Fruit fly (Drosophila melanogaster) whole organism, pupa: ENCODE results near the gene CG14441.
A peak's percentile ranks its signal among the peaks of the same experiment; 100 is the strongest.

Experiments used
- CG10348 ChIP-seq: fragments of 200-800 bp; sonication (Bioruptor generic); IDR thresholded peaks from 2 replicates; pipeline ENCODE4 v1.3.6; 2022; ENCODE audit warnings: missing biosample characterization, missing genetic modification characterization
- CG12605 ChIP-seq: fragments of 200-800 bp; sonication (Bioruptor generic); IDR thresholded peaks from 2 replicates; pipeline ENCODE4 v1.3.6; 2022; ENCODE audit warnings: missing biosample characterization, missing genetic modification characterization
- CG13204 ChIP-seq: fragments of 200-800 bp; sonication (Bioruptor generic); optimal IDR thresholded peaks from 2 replicates; lab custom pipeline; 2018; ENCODE audit warnings: missing biosample characterization, mild to moderate bottlenecking, missing genetic modification characterization, moderate library complexity
- CG14655 ChIP-seq: fragments of 200-800 bp; sonication (Bioruptor generic); optimal IDR thresholded peaks from 3 replicates; lab custom pipeline; 2017; ENCODE audit warnings: mild to moderate bottlenecking, missing biosample characterization, missing genetic modification reagents, missing genetic modification characterization
- CG15710 ChIP-seq: fragments of 200-800 bp; sonication (Bioruptor generic); optimal IDR thresholded peaks from 2 replicates; lab custom pipeline; 2018; ENCODE audit warnings: missing biosample characterization, mild to moderate bottlenecking, missing genetic modification characterization, moderate library complexity
- CG17806 ChIP-seq: fragments of 200-800 bp; sonication (Bioruptor generic); optimal IDR thresholded peaks from 2 replicates; lab custom pipeline; 2018; ENCODE audit warnings: missing biosample characterization, mild to moderate bottlenecking, missing genetic modification characterization, moderate library complexity
- CG32121 ChIP-seq: fragments of 200-800 bp; sonication (Bioruptor generic); IDR thresholded peaks from 2 replicates; pipeline ENCODE4 v1.3.6; 2022; ENCODE audit warnings: missing biosample characterization, missing genetic modification characterization
- CG34367 ChIP-seq: fragments of 200-800 bp; sonication (Bioruptor generic); optimal IDR thresholded peaks from 2 replicates; lab custom pipeline; 2018; ENCODE audit warnings: missing biosample characterization, mild to moderate bottlenecking, missing genetic modification characterization
- CG4496 ChIP-seq: fragments of 200-800 bp; sonication (Bioruptor generic); IDR thresholded peaks from 3 replicates; pipeline ENCODE4 v1.3.6; 2022; ENCODE audit warnings: missing biosample characterization, missing genetic modification characterization
- CG8159 ChIP-seq: fragments of 200-800 bp; sonication (Bioruptor generic); optimal IDR thresholded peaks from 3 replicates; lab custom pipeline; 2018; ENCODE audit warnings: missing biosample characterization, mild to moderate bottlenecking, missing genetic modification characterization, moderate library complexity
- CG8301 ChIP-seq: fragments of 200-800 bp; sonication (Bioruptor generic); optimal IDR thresholded peaks from 2 replicates; lab custom pipeline; 2018; ENCODE audit warnings: missing biosample characterization, mild to moderate bottlenecking, missing genetic modification characterization
- CG9948 ChIP-seq: fragments of 200-800 bp; sonication (Bioruptor generic); optimal IDR thresholded peaks from 2 replicates; lab custom pipeline; 2018; ENCODE audit warnings: missing biosample characterization, mild to moderate bottlenecking, missing genetic modification characterization, moderate library complexity
- D1 ChIP-seq: fragments of 200-800 bp; sonication (Bioruptor generic); optimal IDR thresholded peaks from 2 replicates; lab custom pipeline; 2018; ENCODE audit warnings: missing biosample characterization, mild to moderate bottlenecking, missing genetic modification characterization, moderate library complexity
- EcR ChIP-seq: fragments of 200-800 bp; sonication (Bioruptor generic); optimal IDR thresholded peaks from 3 replicates; lab custom pipeline; 2019; ENCODE audit warnings: missing biosample characterization, missing genetic modification characterization, mild to moderate bottlenecking, moderate library complexity, missing genetic modification reagents
- Ets98B ChIP-seq: fragments of 200-800 bp; sonication (Bioruptor generic); IDR thresholded peaks from 2 replicates; pipeline ENCODE4 v1.3.6; 2022; ENCODE audit warnings: missing biosample characterization, missing genetic modification characterization
- Pif1A ChIP-seq: fragments of 200-800 bp; sonication (Bioruptor generic); optimal IDR thresholded peaks from 3 replicates; lab custom pipeline; 2016; ENCODE audit warnings: missing biosample characterization, missing genetic modification characterization
- Pif1B ChIP-seq: fragments of 200-800 bp; sonication (Bioruptor generic); optimal IDR thresholded peaks from 3 replicates; lab custom pipeline; 2016; ENCODE audit warnings: missing biosample characterization, missing genetic modification characterization
- Snoo ChIP-seq: fragments of 200-800 bp; sonication (Bioruptor generic); optimal IDR thresholded peaks from 3 replicates; lab custom pipeline; 2017; ENCODE audit warnings: missing biosample characterization, mild to moderate bottlenecking, missing genetic modification characterization, inconsistent platforms
- fd96Ca ChIP-seq: fragments of 200-800 bp; sonication (Bioruptor generic); IDR thresholded peaks from 3 replicates; pipeline ENCODE4 v1.3.6; 2022; ENCODE audit warnings: missing biosample characterization, missing genetic modification characterization
- gl ChIP-seq: fragments of 200-800 bp; sonication (Bioruptor generic); optimal IDR thresholded peaks from 2 replicates; lab custom pipeline; 2018; ENCODE audit warnings: missing biosample characterization, mild to moderate bottlenecking, missing genetic modification characterization
- rn ChIP-seq: fragments of 200-800 bp; sonication (Bioruptor generic); IDR thresholded peaks from 2 replicates; pipeline ENCODE4 v1.3.6; 2022; ENCODE audit warnings: missing biosample characterization, missing genetic modification characterization

Gene CG14441

DNA sequence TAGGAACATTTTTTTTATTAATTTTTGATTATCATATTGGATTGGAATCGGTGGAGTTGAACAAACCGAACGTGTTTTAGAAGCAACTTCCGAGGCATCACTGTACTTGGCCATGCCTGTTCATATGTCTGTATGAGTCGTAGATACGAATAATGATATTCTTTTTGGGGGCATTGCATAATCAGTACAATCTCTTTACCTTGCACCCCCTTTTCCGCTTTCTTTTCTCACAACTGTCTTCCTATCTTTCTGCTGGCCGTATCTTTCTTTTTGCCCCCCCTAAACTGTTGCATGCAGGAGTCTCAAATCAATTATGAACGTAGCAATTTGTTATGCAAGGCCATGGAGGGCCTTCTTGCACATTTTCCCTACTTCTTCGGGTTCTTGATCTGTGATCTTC is 6.6 kb downstream of the CG14441 start:
- TF ChIP-seq CG14655 (GFP tag; lab: Kevin White, UChicago): no peak
- TF ChIP-seq CG10348: no peak
- TF ChIP-seq CG15710 (tag; lab: Kevin White, UChicago): no peak
- no peak for TF ChIP-seq Snoo (tag; lab: Kevin White, UChicago)
- TF ChIP-seq EcR (GFP tag; lab: Kevin White, UChicago): no peak
- no peak for TF ChIP-seq CG8301
- no peak for TF ChIP-seq Ets98B
- TF ChIP-seq rn (GFP tag; lab: Robert Waterston, UW): no peak
- TF ChIP-seq Pif1A (GFP tag; lab: Kevin White, UChicago): no peak
- no peak for TF ChIP-seq CG8159 (tag; lab: Kevin White, UChicago)
- no peak for TF ChIP-seq fd96Ca (GFP tag; lab: Robert Waterston, UW)
- no peak for TF ChIP-seq CG13204 (GFP tag; lab: Kevin White, UChicago)
- TF ChIP-seq Pif1B (GFP tag; lab: Kevin White, UChicago): no peak
- no peak for TF ChIP-seq gl
- TF ChIP-seq CG32121 (GFP tag; lab: Robert Waterston, UW): no peak
- no peak for TF ChIP-seq CG12605 (GFP tag; lab: Robert Waterston, UW)
- no peak for TF ChIP-seq CG17806
- no peak for TF ChIP-seq CG34367 (tag; lab: Kevin White, UChicago)

DNA sequence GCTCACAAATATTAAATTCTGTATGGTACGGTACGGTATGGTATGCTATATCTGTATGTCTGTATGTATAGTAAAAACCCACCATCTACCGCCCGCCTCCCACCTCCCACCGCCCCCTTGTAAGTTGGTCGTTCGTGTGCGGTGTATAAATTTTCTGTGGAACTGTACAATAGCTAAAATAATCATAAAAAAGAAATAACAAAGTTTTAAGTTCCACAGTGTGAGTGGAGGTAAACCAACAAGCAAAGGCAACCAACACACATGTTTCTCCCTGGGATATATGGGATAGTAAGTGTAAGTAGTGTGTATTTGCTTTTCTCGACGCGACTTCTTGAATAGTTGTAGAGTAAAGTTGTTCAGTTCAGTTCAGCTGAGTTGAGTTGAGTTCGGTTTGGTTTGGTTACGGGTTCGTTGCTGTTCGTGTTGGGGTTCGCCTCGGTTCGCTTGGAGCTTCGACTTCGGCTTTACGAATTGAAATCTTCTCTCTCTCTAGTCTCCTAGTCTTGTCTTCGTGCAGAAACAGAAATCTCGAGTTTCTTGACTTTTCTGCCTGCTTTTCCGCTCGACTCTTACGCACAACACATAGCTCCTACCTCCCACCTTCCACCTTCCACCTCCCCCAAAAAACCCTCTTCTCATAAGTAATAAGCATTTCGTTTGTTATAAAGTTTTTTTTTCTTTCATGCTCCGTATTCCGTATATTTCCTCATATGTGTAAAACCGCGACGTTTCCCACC is 7.4 kb downstream of the CG14441 start:
- peak; percentile 78 for TF ChIP-seq EcR (GFP tag; lab: Kevin White, UChicago)
- no peak for TF ChIP-seq Pif1B (GFP tag; lab: Kevin White, UChicago)

DNA sequence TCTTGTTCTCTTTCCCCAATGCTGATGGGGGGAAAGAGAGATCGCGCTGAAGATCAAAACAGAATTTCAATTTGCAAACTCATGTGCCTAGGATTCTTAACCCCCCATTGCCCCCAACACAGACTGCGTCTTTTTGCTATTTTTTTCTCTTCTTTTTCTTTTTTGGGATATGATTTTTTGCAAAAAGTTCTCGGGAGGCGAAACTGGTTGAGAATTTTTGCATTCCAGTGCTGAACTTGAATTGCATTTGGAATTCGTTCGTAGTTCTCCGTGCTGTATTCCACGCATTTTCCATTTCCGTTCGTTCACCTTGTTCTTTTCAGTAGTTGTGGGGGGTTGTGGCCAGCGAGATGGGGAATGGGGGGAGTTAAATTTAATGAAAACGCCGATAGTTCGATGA is 8.8 kb downstream of the CG14441 start:
- TF ChIP-seq Pif1A (GFP tag; lab: Kevin White, UChicago) (peak; percentile 27), Pif1B (GFP tag; lab: Kevin White, UChicago) (peak; percentile 18), EcR (GFP tag; lab: Kevin White, UChicago) (peak; percentile 94), rn (GFP tag; lab: Robert Waterston, UW) (no peak), CG4496 (GFP tag; lab: Robert Waterston, UW) (peak; percentile 44; the same call in 1 of the 3 replicates), Snoo (tag; lab: Kevin White, UChicago) (no peak), D1 (no peak), CG14655 (GFP tag; lab: Kevin White, UChicago) (peak; percentile 64), CG8159 (tag; lab: Kevin White, UChicago) (peak; percentile 54), CG13204 (GFP tag; lab: Kevin White, UChicago) (peak; percentile 54), CG9948 (peak; percentile 50), gl (peak; percentile 76), fd96Ca (GFP tag; lab: Robert Waterston, UW) (peak; percentile 50; the same call in 1 of the 3 replicates), Ets98B (peak; percentile 35; the same call in 1 of the 2 replicates), CG34367 (tag; lab: Kevin White, UChicago) (peak; percentile 55), CG8301 (peak; percentile 41), CG17806 (peak; percentile 57), CG12605 (GFP tag; lab: Robert Waterston, UW) (peak; percentile 79), CG32121 (GFP tag; lab: Robert Waterston, UW) (0 out of 2 replicates have a peak, but pooled peaks have one; percentile 21), CG15710 (tag; lab: Kevin White, UChicago) (peak; percentile 36), CG10348 (no peak)

DNA sequence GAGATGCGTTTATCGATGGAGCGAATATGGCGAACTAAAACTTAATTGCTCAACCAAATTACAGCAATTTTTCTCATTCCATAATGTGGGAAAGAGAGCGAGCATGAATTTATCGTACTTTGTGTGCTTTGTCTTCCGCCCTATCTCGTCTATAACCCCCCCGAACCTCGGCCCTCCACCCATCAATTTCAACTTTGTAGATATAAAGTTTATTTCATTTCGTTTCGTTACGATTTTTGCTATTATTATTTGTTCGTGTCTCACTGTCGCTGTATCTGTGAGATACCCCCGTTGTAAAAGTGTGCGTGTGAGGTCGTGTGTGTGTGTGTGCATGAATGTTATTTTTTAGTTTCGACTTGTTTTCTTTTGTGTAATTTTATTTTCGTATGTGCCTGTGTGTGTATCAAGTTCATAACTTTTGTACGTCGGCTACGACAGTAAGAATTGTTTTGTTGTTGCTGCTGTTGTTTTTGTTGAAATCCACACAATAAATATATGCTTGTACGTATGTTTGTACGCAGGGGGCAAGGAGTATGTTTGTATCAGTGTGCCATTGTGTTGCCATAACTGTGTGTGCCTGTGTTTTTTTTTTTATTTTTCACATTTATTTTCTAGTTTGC is 9.4 kb downstream of the CG14441 start:
- TF ChIP-seq CG32121 (GFP tag; lab: Robert Waterston, UW) (no peak), EcR (GFP tag; lab: Kevin White, UChicago) (peak; percentile 31), CG13204 (GFP tag; lab: Kevin White, UChicago) (no peak), D1 (no peak), Pif1A (GFP tag; lab: Kevin White, UChicago) (peak; percentile 11), CG4496 (GFP tag; lab: Robert Waterston, UW) (no peak), fd96Ca (GFP tag; lab: Robert Waterston, UW) (no peak), CG10348 (no peak)

DNA sequence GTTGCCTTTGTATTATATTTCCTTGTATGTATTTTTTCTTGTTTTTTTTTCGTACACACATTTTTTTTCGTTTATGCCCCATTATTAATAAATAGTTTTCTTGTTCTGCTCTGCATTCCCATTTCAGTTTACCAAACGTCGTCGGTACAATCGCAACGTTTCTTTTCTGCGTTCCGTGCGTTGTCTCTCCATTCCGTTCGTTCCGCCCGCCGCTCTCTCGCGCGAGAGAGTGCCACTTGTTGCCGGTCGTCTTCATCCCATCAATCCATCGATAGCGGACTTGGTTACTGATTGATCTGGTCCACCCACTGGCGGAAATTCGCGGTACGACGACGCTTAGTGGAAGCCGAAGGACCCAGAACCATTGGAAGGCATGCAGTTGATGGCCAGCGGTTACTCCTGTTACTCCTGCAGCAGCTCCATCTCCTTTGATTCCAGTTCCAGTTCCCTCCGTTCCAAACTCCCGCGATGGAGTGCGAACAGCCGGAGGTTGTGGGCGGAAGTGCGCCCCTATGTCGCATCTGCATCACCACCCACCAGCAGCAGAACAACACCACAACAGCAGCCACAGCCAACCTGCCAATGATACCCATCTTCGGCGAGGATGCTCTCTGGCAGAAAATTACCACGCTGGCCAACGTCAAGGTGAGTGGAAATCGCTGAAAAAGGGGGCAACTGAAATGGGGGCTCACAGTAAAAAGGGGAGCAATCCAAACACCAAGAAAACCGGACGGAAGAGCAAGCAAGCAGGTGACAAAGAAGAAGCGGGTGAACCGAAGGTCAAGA is 10.1 kb downstream of the CG14441 start:
- TF ChIP-seq CG12605 (GFP tag; lab: Robert Waterston, UW) (peak; percentile 31), Pif1B (GFP tag; lab: Kevin White, UChicago) (no peak)

DNA sequence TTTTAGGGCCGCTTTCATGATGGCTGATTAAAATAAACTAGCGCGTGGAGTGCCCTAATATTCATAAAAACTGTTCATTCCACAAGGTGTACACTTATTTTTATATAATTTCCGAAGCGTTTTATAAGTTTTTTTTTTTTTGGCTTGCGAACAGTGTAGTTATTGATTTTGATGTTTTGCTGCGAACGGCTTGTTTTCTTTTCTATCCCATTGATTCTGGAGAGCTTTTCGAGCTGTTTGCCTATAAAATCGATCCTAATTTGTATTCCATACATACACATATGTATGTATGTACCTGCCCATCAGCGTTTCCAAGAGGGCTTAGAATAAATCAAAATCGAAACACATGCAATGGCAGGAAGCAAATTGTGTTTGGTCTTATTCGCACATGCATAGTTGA is 10.9 kb downstream of the CG14441 start:
- TF ChIP-seq CG9948 (no peak), CG32121 (GFP tag; lab: Robert Waterston, UW) (no peak), CG8301 (no peak), rn (GFP tag; lab: Robert Waterston, UW) (no peak), CG10348 (no peak), CG13204 (GFP tag; lab: Kevin White, UChicago) (no peak), gl (no peak), CG14655 (GFP tag; lab: Kevin White, UChicago) (no peak), D1 (no peak), CG4496 (GFP tag; lab: Robert Waterston, UW) (no peak), CG12605 (GFP tag; lab: Robert Waterston, UW) (no peak), CG17806 (no peak)
